Worm (Caenorhabditis elegans): ENCODE data around the gene sth-1.

DNA sequence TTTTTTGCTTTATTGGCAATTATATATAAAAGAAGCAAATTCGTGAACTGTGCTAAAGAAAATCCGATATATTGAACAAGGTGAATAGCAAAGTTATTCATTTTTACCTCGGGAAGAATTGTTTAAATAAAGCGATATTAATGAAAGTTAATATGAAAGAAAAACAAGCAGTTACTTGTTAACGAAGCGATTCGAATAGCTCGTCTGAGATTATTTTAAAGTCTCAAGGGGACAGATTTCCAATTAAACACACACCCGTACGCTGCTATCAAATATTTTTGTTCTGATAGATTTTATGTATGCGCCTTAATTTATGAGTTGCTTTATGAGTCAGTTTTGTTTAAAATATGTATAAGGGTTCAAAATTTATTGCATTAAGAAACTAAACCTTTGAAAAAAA, 15.8 kb downstream of the sth-1 start, which contains the start of gene str-140:
- no peak for TF ChIP-seq attf-5 (GFP tag; optimal IDR thresholded peaks at IDR 0.05)
- TF ChIP-seq sptf-2 (GFP tag; optimal IDR thresholded peaks at IDR 0.05), result no peak
- TF ChIP-seq Y67H2A.10 (GFP tag; conservative IDR thresholded peaks at IDR 0.05), result no peak
- no peak for TF ChIP-seq nhr-90 (tag; optimal IDR thresholded peaks at IDR 0.05)
- no peak for TF ChIP-seq snpc-1.3 (tag; optimal IDR thresholded peaks at IDR 0.05; ENCODE audit: insufficient read depth)
- TF ChIP-seq ama-1 (optimal IDR thresholded peaks at IDR 0.05), result no peak
- no peak for TF ChIP-seq ama-1 (GFP tag; optimal IDR thresholded peaks at IDR 0.05)
- no peak for TF ChIP-seq unc-62 (GFP tag; optimal IDR thresholded peaks at IDR 0.05)
- TF ChIP-seq F57C9.4 (tag; optimal IDR thresholded peaks at IDR 0.05), result no peak
- no peak for TF ChIP-seq snpc-4 (GFP tag; optimal IDR thresholded peaks at IDR 0.05)
- TF ChIP-seq snpc-4 (tag; optimal IDR thresholded peaks at IDR 0.05), result no peak
- TF ChIP-seq lin-35 (GFP tag; optimal IDR thresholded peaks at IDR 0.05), result no peak
- TF ChIP-seq hsf-1 (GFP tag; IDR thresholded peaks at IDR 0.05), result no peak
- TF ChIP-seq pbrm-1 (GFP tag; IDR thresholded peaks at IDR 0.05), result no peak

Measured in whole organism, young adult.